Worm (Caenorhabditis elegans) whole organism, L4 larva: ENCODE results near the gene dap-3.

Experiments
- F44E2.7 ChIP-seq: fragments of 200-800 bp; sonication (Bioruptor generic); IDR thresholded peaks from 2 replicates; pipeline ENCODE4 v2.1.2; 2022; ENCODE audit warnings: missing genetic modification characterization, missing compliant biosample characterization
- R02D3.7 ChIP-seq: fragments of 150-350 bp; sonication (generic microtip); optimal IDR thresholded peaks from 3 replicates; lab custom pipeline; 2014; ENCODE audit warnings: missing biosample characterization, missing genetic modification characterization
- ama-1 ChIP-seq: fragments of 150-350 bp; optimal IDR thresholded peaks from 2 replicates; lab custom pipeline; 2014; ENCODE audit warnings: inconsistent platforms, mixed read lengths
- dmd-8 ChIP-seq: fragments of 200-800 bp; sonication (Bioruptor generic); IDR thresholded peaks from 2 replicates; pipeline ENCODE4 v1.3.6; 2022; ENCODE audit warnings: missing genetic modification characterization, missing compliant biosample characterization
- fkh-10 ChIP-seq: fragments of 150-350 bp; optimal IDR thresholded peaks from 2 replicates; lab custom pipeline; 2014; ENCODE audit warnings: missing biosample characterization, missing genetic modification reagents, missing genetic modification characterization
- fos-1 ChIP-seq: fragments of 150-350 bp; optimal IDR thresholded peaks from 2 replicates; lab custom pipeline; 2014; ENCODE audit warnings: missing biosample characterization, missing genetic modification characterization
- hlh-11 ChIP-seq: fragments of 200-800 bp; sonication (Bioruptor generic); optimal IDR thresholded peaks from 2 replicates; lab custom pipeline; 2018; ENCODE audit warnings: mild to moderate bottlenecking, missing genetic modification characterization, missing compliant biosample characterization
- hmg-1.1 ChIP-seq: fragments of 200-800 bp; sonication (Bioruptor generic); IDR thresholded peaks from 2 replicates; pipeline ENCODE4 v1.3.6; 2022; ENCODE audit warnings: missing genetic modification reagents, missing genetic modification characterization, missing compliant biosample characterization
- mep-1 ChIP-seq: fragments of 150-350 bp; sonication (generic microtip); optimal IDR thresholded peaks from 3 replicates; lab custom pipeline; 2014; ENCODE audit warnings: missing biosample characterization, missing genetic modification characterization
- nhr-11 ChIP-seq: fragments of 150-350 bp; optimal IDR thresholded peaks from 2 replicates; lab custom pipeline; 2014; ENCODE audit warnings: missing biosample characterization, missing genetic modification characterization
- nhr-41 ChIP-seq: fragments of 200-800 bp; sonication (Bioruptor generic); IDR thresholded peaks from 2 replicates; pipeline ENCODE4 v1.3.6; 2022; ENCODE audit warnings: missing genetic modification reagents, missing genetic modification characterization, missing compliant biosample characterization
- skn-1 ChIP-seq: fragments of 150-350 bp; optimal IDR thresholded peaks from 2 replicates; lab custom pipeline; 2014; ENCODE audit warnings: missing biosample characterization, missing genetic modification characterization
- snpc-4 ChIP-seq: fragments of 150-350 bp; optimal IDR thresholded peaks from 2 replicates; lab custom pipeline; 2014; ENCODE audit warnings: missing biosample characterization, missing genetic modification characterization

DNA sequence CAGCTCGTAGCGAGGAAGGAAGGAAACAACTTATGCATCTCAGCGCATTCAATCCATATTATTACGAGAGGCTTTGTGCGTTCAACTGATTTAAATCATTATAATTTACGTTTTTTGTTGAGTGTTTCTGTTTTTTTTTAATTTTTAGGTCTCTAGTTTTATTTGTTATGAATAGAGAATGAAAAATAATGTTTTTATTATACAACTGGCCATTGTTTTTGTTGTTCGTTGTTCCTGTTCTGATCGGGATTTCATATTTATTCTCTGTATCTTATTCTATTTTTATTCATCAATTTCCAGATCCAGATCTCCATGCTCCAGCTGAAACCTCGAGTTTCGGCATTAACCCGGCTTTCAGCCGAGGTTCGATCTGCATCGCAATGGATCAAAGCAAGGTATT lies 1.4 kb downstream of the dap-3 start, which contains the start of gene mrps-22:
- TF ChIP-seq F44E2.7 (GFP tag; lab: Robert Waterston, UW), result no peak
- TF ChIP-seq nhr-11 (tag; lab: Kevin White, UChicago), result no peak
- TF ChIP-seq mep-1, result no peak
- no peak for TF ChIP-seq skn-1 (tag; lab: Kevin White, UChicago)
- TF ChIP-seq hlh-11 (tag; lab: Kevin White, UChicago), result no peak
- no peak for TF ChIP-seq hmg-1.1
- no peak for TF ChIP-seq fos-1 (tag; lab: Kevin White, UChicago)
- TF ChIP-seq ama-1 (lab: Kevin White, UChicago), result no peak
- TF ChIP-seq snpc-4 (tag; lab: Kevin White, UChicago), result no peak
- no peak for TF ChIP-seq fkh-10 (GFP tag; lab: Kevin White, UChicago)
- no peak for TF ChIP-seq dmd-8 (GFP tag; lab: Robert Waterston, UW)
- no peak for TF ChIP-seq nhr-41 (GFP tag; lab: Robert Waterston, UW)
- TF ChIP-seq R02D3.7, result no peak
